Fruit fly (Drosophila melanogaster): ENCODE data around the gene DAAM.

Gene DAAM

dm6 chrX:1282953-1283568 is 39.1 kb downstream of the DAAM start:
- no peak for TF ChIP-seq rgr (GFP tag; optimal IDR thresholded peaks at IDR 0.05)
- TF ChIP-seq Sp1 (GFP tag; optimal IDR thresholded peaks at IDR 0.05), result no peak
- TF ChIP-seq Jra (GFP tag; optimal IDR thresholded peaks at IDR 0.05), result no peak

- TF ChIP-seq Sp1 (GFP tag; optimal IDR thresholded peaks at IDR 0.05) (no peak), Myc (optimal IDR thresholded peaks at IDR 0.05) (no peak), Dfd (GFP tag; optimal IDR thresholded peaks at IDR 0.05) (no peak), brk (GFP tag; optimal IDR thresholded peaks at IDR 0.05) (no peak), Jra (GFP tag; optimal IDR thresholded peaks at IDR 0.05) (no peak)
Observed at dm6 chrX:1282433-1282832, 39.7 kb downstream of the DAAM start.

- TF ChIP-seq sage (GFP tag; optimal IDR thresholded peaks at IDR 0.05) (no peak), Dfd (GFP tag; optimal IDR thresholded peaks at IDR 0.05) (no peak), CG9705 (GFP tag; optimal IDR thresholded peaks at IDR 0.05) (no peak), h (GFP tag; optimal IDR thresholded peaks at IDR 0.05) (no peak), Abd-B (GFP tag; optimal IDR thresholded peaks at IDR 0.05) (no peak), dmrt93B (GFP tag; optimal IDR thresholded peaks at IDR 0.05) (no peak)
Observed at dm6 chrX:1278825-1279643, 43.1 kb downstream of the DAAM start.

dm6 chrX:1277528-1277883 is 44.7 kb downstream of the DAAM start:
- TF ChIP-seq sv (GFP tag; optimal IDR thresholded peaks at IDR 0.05) (no peak), Jra (GFP tag; optimal IDR thresholded peaks at IDR 0.05) (no peak), Hnf4 (GFP tag; optimal IDR thresholded peaks at IDR 0.05) (no peak), ey (GFP tag; optimal IDR thresholded peaks at IDR 0.05) (no peak), CrebA (GFP tag; optimal IDR thresholded peaks at IDR 0.05; ENCODE audit: borderline replicate concordance) (no peak), dsf (GFP tag; optimal IDR thresholded peaks at IDR 0.05; ENCODE audit: borderline replicate concordance) (no peak), usp (GFP tag; optimal IDR thresholded peaks at IDR 0.05) (no peak), Dfd (GFP tag; optimal IDR thresholded peaks at IDR 0.05) (no peak), Dif (GFP tag; optimal IDR thresholded peaks at IDR 0.05; ENCODE audit: partially characterized antibody) (no peak), dmrt93B (GFP tag; optimal IDR thresholded peaks at IDR 0.05) (no peak), jim (GFP tag; optimal IDR thresholded peaks at IDR 0.05) (no peak), Sp1 (GFP tag; optimal IDR thresholded peaks at IDR 0.05) (no peak), Hr83 (GFP tag; optimal IDR thresholded peaks at IDR 0.05; ENCODE audit: poor library complexity, severe bottlenecking) (no peak), OdsH (GFP tag; optimal IDR thresholded peaks at IDR 0.05) (no peak), pan (optimal IDR thresholded peaks at IDR 0.05) (no peak)

- TF ChIP-seq foxo (GFP tag; optimal IDR thresholded peaks at IDR 0.05) (peak in 1 of 2 experiments; percentile 94), brk (GFP tag; optimal IDR thresholded peaks at IDR 0.05) (no peak), Mio (GFP tag; optimal IDR thresholded peaks at IDR 0.05) (no peak), jim (GFP tag; optimal IDR thresholded peaks at IDR 0.05) (no peak), dl (GFP tag; optimal IDR thresholded peaks at IDR 0.05; ENCODE audit: insufficient read depth in 1 of 2, partially characterized antibody in 2 of 2) (peak in 1 of 2 experiments; percentile 43), dmrt93B (GFP tag; optimal IDR thresholded peaks at IDR 0.05) (peak; percentile 91), CrebA (GFP tag; optimal IDR thresholded peaks at IDR 0.05; ENCODE audit: borderline replicate concordance) (no peak), GATAd (GFP tag; optimal IDR thresholded peaks at IDR 0.05) (peak; percentile 49), dsf (GFP tag; optimal IDR thresholded peaks at IDR 0.05; ENCODE audit: borderline replicate concordance) (peak; percentile 36), br (GFP tag; optimal IDR thresholded peaks at IDR 0.05) (peak; percentile 89), Hr83 (GFP tag; optimal IDR thresholded peaks at IDR 0.05; ENCODE audit: poor library complexity, severe bottlenecking) (no peak), pan (optimal IDR thresholded peaks at IDR 0.05) (no peak), Myc (optimal IDR thresholded peaks at IDR 0.05) (no peak), Rel (GFP tag; optimal IDR thresholded peaks at IDR 0.05) (peak; percentile 68), Rel (tag; optimal IDR thresholded peaks at IDR 0.05) (peak; percentile 37), Abd-B (GFP tag; optimal IDR thresholded peaks at IDR 0.05) (no peak), Dif (GFP tag; optimal IDR thresholded peaks at IDR 0.05; ENCODE audit: partially characterized antibody) (peak; percentile 41), Hr78 (GFP tag; optimal IDR thresholded peaks at IDR 0.05) (no peak), Vsx2 (GFP tag; optimal IDR thresholded peaks at IDR 0.05; ENCODE audit: partially characterized antibody) (peak; percentile 75), lola (GFP tag; optimal IDR thresholded peaks at IDR 0.05) (no peak), psq (GFP tag; optimal IDR thresholded peaks at IDR 0.05) (peak; percentile 82), fru (GFP tag; optimal IDR thresholded peaks at IDR 0.05) (peak; percentile 95), Sp1 (GFP tag; optimal IDR thresholded peaks at IDR 0.05) (peak; percentile 87), CG32264 (GFP tag; optimal IDR thresholded peaks at IDR 0.05) (peak; percentile 79), tai (GFP tag; optimal IDR thresholded peaks at IDR 0.05) (peak; percentile 79), woc (GFP tag; optimal IDR thresholded peaks at IDR 0.05) (peak; percentile 72), usp (GFP tag; optimal IDR thresholded peaks at IDR 0.05) (no peak), h (GFP tag; optimal IDR thresholded peaks at IDR 0.05) (peak; percentile 94), OdsH (GFP tag; optimal IDR thresholded peaks at IDR 0.05) (peak; percentile 91)
Observed at dm6 chrX:1276757-1277527, 45.2 kb downstream of the DAAM start.
